Fruit fly (Drosophila melanogaster) whole organism, embryonic: ENCODE data around the gene Nthl1.

Experiments used
- B-H2 ChIP-seq: fragments of 200-800 bp; sonication (Bioruptor generic); optimal IDR thresholded peaks from 2 replicates; lab custom pipeline; 2018; ENCODE audit warnings: missing biosample characterization, mild to moderate bottlenecking, missing genetic modification characterization
- CG10209 ChIP-seq: fragments of 200-800 bp; sonication (Bioruptor generic); optimal IDR thresholded peaks from 3 replicates; lab custom pipeline; 2017; ENCODE audit warnings: missing biosample characterization, mild to moderate bottlenecking, missing genetic modification characterization, missing genetic modification reagents
- CG11247 ChIP-seq: fragments of 200-800 bp; sonication (Bioruptor generic); IDR thresholded peaks from 2 replicates; pipeline ENCODE4 v1.3.6; 2022; ENCODE audit warnings: missing biosample characterization, missing genetic modification characterization
- CG12155 ChIP-seq: fragments of 200-800 bp; sonication (Bioruptor generic); optimal IDR thresholded peaks from 3 replicates; lab custom pipeline; 2016; ENCODE audit warnings: missing biosample characterization, missing genetic modification characterization
- CG12391 ChIP-seq: fragments of 200-800 bp; sonication (Bioruptor generic); optimal IDR thresholded peaks from 3 replicates; lab custom pipeline; 2018; ENCODE audit warnings: missing biosample characterization, mild to moderate bottlenecking, missing genetic modification characterization, moderate library complexity
- CG12942 ChIP-seq: fragments of 200-800 bp; sonication (Bioruptor generic); optimal IDR thresholded peaks from 3 replicates; lab custom pipeline; 2016; ENCODE audit warnings: missing biosample characterization, missing genetic modification characterization
- CG17802 ChIP-seq: fragments of 200-800 bp; sonication (Bioruptor generic); optimal IDR thresholded peaks from 2 replicates; lab custom pipeline; 2018; ENCODE audit warnings: missing biosample characterization, mild to moderate bottlenecking, missing genetic modification characterization, moderate library complexity
- CG18619 ChIP-seq: fragments of 200-800 bp; sonication (Bioruptor generic); optimal IDR thresholded peaks from 3 replicates; lab custom pipeline; 2017; ENCODE audit warnings: missing biosample characterization, mild to moderate bottlenecking, missing genetic modification characterization
- CG30431 ChIP-seq: fragments of 200-800 bp; sonication (Bioruptor generic); optimal IDR thresholded peaks from 2 replicates; lab custom pipeline; 2017; ENCODE audit warnings: missing biosample characterization, missing genetic modification characterization
- CG3065 ChIP-seq: fragments of 200-800 bp; sonication (Bioruptor generic); optimal IDR thresholded peaks from 2 replicates; lab custom pipeline; 2016; ENCODE audit warnings: missing biosample characterization, missing genetic modification characterization
- CG34422 ChIP-seq: fragments of 200-800 bp; sonication (Bioruptor generic); IDR thresholded peaks from 3 replicates; pipeline ENCODE4 v1.3.6; 2022; ENCODE audit warnings: missing biosample characterization, missing genetic modification characterization
- CG3838 ChIP-seq: fragments of 200-800 bp; sonication (Bioruptor generic); optimal IDR thresholded peaks from 3 replicates; lab custom pipeline; 2016; ENCODE audit warnings: missing biosample characterization, missing genetic modification characterization
- CG4820 ChIP-seq: fragments of 200-800 bp; sonication (Bioruptor generic); optimal IDR thresholded peaks from 3 replicates; lab custom pipeline; 2016; ENCODE audit warnings: missing biosample characterization, missing genetic modification characterization
- CG4854 ChIP-seq: fragments of 200-800 bp; sonication (Bioruptor generic); optimal IDR thresholded peaks from 2 replicates; lab custom pipeline; 2016; ENCODE audit warnings: missing biosample characterization, missing genetic modification characterization, inconsistent platforms
- CG6813 ChIP-seq: fragments of 200-800 bp; sonication (Bioruptor generic); optimal IDR thresholded peaks from 2 replicates; lab custom pipeline; 2017; ENCODE audit warnings: missing biosample characterization, missing genetic modification characterization, mild to moderate bottlenecking, moderate library complexity, missing genetic modification reagents
- CG7556 ChIP-seq: fragments of 200-800 bp; sonication (Bioruptor generic); optimal IDR thresholded peaks from 2 replicates; lab custom pipeline; 2017; ENCODE audit warnings: missing biosample characterization, mild to moderate bottlenecking, missing genetic modification characterization
- CG7786 ChIP-seq: fragments of 200-800 bp; sonication (Bioruptor generic); optimal IDR thresholded peaks from 2 replicates; lab custom pipeline; 2016; ENCODE audit warnings: missing biosample characterization, missing genetic modification characterization
- CG9437 ChIP-seq: fragments of 200-800 bp; sonication (Bioruptor generic); optimal IDR thresholded peaks from 2 replicates; lab custom pipeline; 2018; ENCODE audit warnings: missing biosample characterization, mild to moderate bottlenecking, missing genetic modification characterization
- CTCF ChIP-seq: fragments of 200-800 bp; sonication (Bioruptor generic); optimal IDR thresholded peaks from 2 replicates; lab custom pipeline; 2017; ENCODE audit warnings: missing biosample characterization, mild to moderate bottlenecking, missing genetic modification characterization, moderate library complexity
- CoRest ChIP-seq: fragments of 200-800 bp; sonication (Bioruptor generic); optimal IDR thresholded peaks from 3 replicates; lab custom pipeline; 2018; ENCODE audit warnings: missing biosample characterization, mild to moderate bottlenecking, missing genetic modification characterization, moderate library complexity
- D ChIP-seq, 2 experiments: fragments of 200-800 bp in 1 of 2; fragments of >200 bp in 1 of 2; sonication (Bioruptor generic) in 1 of 2; optimal IDR thresholded peaks; 2 replicates in 1 of 2; 3 replicates in 1 of 2; lab custom pipeline; 2017; ENCODE audit warnings: mild to moderate bottlenecking in 1 of 2, missing biosample characterization in 1 of 2, missing genetic modification characterization in 1 of 2, missing genetic modification reagents in 1 of 2
- Drgx ChIP-seq: fragments of 200-800 bp; sonication (Bioruptor generic); IDR thresholded peaks from 2 replicates; pipeline ENCODE4 v1.3.6; 2022; ENCODE audit warnings: missing biosample characterization, missing genetic modification characterization
- E2f2 ChIP-seq: fragments of 200-800 bp; sonication (Bioruptor generic); IDR thresholded peaks from 2 replicates; pipeline ENCODE4 v1.3.6; 2022; ENCODE audit warnings: missing biosample characterization, missing genetic modification characterization
- Hsf ChIP-seq: fragments of 200-800 bp; sonication (Bioruptor generic); optimal IDR thresholded peaks from 3 replicates; lab custom pipeline; 2016; ENCODE audit warnings: missing biosample characterization, missing genetic modification characterization
- Max ChIP-seq: fragments of 200-800 bp; sonication (Bioruptor generic); optimal IDR thresholded peaks from 2 replicates; lab custom pipeline; 2016; ENCODE audit warnings: missing biosample characterization, mild to moderate bottlenecking, missing genetic modification characterization
- Xbp1 ChIP-seq: fragments of 200-800 bp; sonication (Bioruptor generic); optimal IDR thresholded peaks from 3 replicates; lab custom pipeline; 2016; ENCODE audit warnings: missing biosample characterization, mild to moderate bottlenecking, missing genetic modification characterization
- Xrp1 ChIP-seq: fragments of 200-800 bp; sonication (Bioruptor generic); IDR thresholded peaks from 2 replicates; pipeline ENCODE4 v1.3.6; 2022; ENCODE audit warnings: missing biosample characterization, missing genetic modification characterization
- YL-1 ChIP-seq: fragments of 200-800 bp; sonication (Bioruptor generic); optimal IDR thresholded peaks from 3 replicates; lab custom pipeline; 2017; ENCODE audit warnings: missing biosample characterization, mild to moderate bottlenecking, missing genetic modification characterization
- caup ChIP-seq: fragments of 200-800 bp; sonication (Bioruptor generic); optimal IDR thresholded peaks from 3 replicates; lab custom pipeline; 2017; ENCODE audit warnings: missing biosample characterization, mild to moderate bottlenecking, missing genetic modification characterization, moderate library complexity; ENCODE audit not compliant: severe bottlenecking
- chinmo ChIP-seq: fragments of 200-800 bp; sonication (Bioruptor generic); IDR thresholded peaks from 4 replicates; pipeline ENCODE4 v1.3.6; 2022; ENCODE audit warnings: missing biosample characterization, missing genetic modification characterization; ENCODE audit not compliant: partially characterized antibody
- corto ChIP-seq: fragments of 200-800 bp; sonication (Bioruptor generic); optimal IDR thresholded peaks from 2 replicates; lab custom pipeline; 2016; ENCODE audit warnings: missing biosample characterization, mild to moderate bottlenecking, missing genetic modification characterization, moderate library complexity
- dysf ChIP-seq: fragments of 200-800 bp; sonication (Bioruptor generic); IDR thresholded peaks from 3 replicates; pipeline ENCODE4 v1.3.6; 2022; ENCODE audit warnings: missing biosample characterization, missing genetic modification characterization
- grn ChIP-seq: fragments of 200-800 bp; sonication (Bioruptor generic); optimal IDR thresholded peaks from 3 replicates; lab custom pipeline; 2017; ENCODE audit warnings: missing biosample characterization, missing genetic modification characterization
- lab ChIP-seq: fragments of 200-800 bp; sonication (Bioruptor generic); optimal IDR thresholded peaks from 3 replicates; lab custom pipeline; 2017; ENCODE audit warnings: missing biosample characterization, missing genetic modification characterization, mild to moderate bottlenecking, moderate library complexity, missing genetic modification reagents
- mam ChIP-seq: fragments of 200-800 bp; sonication (Bioruptor generic); optimal IDR thresholded peaks from 3 replicates; lab custom pipeline; 2016; ENCODE audit warnings: missing biosample characterization, missing genetic modification characterization
- oc ChIP-seq: fragments of 200-800 bp; sonication (Bioruptor generic); optimal IDR thresholded peaks from 2 replicates; lab custom pipeline; 2018; ENCODE audit warnings: missing biosample characterization, mild to moderate bottlenecking, missing genetic modification characterization, moderate library complexity
- p53 ChIP-seq: fragments of 200-800 bp; sonication (Bioruptor generic); optimal IDR thresholded peaks from 2 replicates; lab custom pipeline; 2016; ENCODE audit warnings: missing biosample characterization, missing genetic modification characterization
- prd ChIP-seq, 3 experiments: fragments of >200 bp in 2 of 3; fragments of 200-800 bp in 1 of 3; sonication (Bioruptor generic) in 1 of 3; optimal IDR thresholded peaks in 2 of 3; IDR thresholded peaks in 1 of 3; 2 replicates in 2 of 3; 3 replicates in 1 of 3; pipeline versions ENCODE4 v1.3.6 to Lab custom; 2017 to 2022; ENCODE audit warnings: missing biosample characterization in 1 of 3, missing genetic modification characterization in 1 of 3
- sens-2 ChIP-seq: fragments of 200-800 bp; sonication (Bioruptor generic); IDR thresholded peaks from 2 replicates; pipeline ENCODE4 v1.3.6; 2022; ENCODE audit warnings: missing biosample characterization, missing genetic modification characterization
- sisA ChIP-seq: fragments of 200-800 bp; sonication (Bioruptor generic); IDR thresholded peaks from 2 replicates; pipeline ENCODE4 v1.3.6; 2022; ENCODE audit warnings: missing biosample characterization, missing genetic modification characterization
- slbo ChIP-seq: fragments of 200-800 bp; sonication (Bioruptor generic); IDR thresholded peaks from 2 replicates; pipeline ENCODE4 v1.3.6; 2022; ENCODE audit warnings: missing biosample characterization, missing genetic modification characterization
- so ChIP-seq: fragments of 200-800 bp; sonication (Bioruptor generic); IDR thresholded peaks from 3 replicates; pipeline ENCODE4 v1.3.6; 2022; ENCODE audit warnings: missing biosample characterization, missing genetic modification characterization
- tap ChIP-seq: fragments of 200-800 bp; optimal IDR thresholded peaks from 3 replicates; lab custom pipeline; 2019; ENCODE audit warnings: missing biosample characterization, mild to moderate bottlenecking, missing genetic modification characterization, moderate library complexity
- tll ChIP-seq, 2 experiments: fragments of 200-800 bp in 1 of 2; fragments of >200 bp in 1 of 2; sonication (Bioruptor generic) in 1 of 2; optimal IDR thresholded peaks; 2 replicates each; lab custom pipeline; 2017 to 2019; ENCODE audit warnings: missing biosample characterization in 2 of 2, missing genetic modification characterization in 2 of 2, mild to moderate bottlenecking in 1 of 2, moderate library complexity in 1 of 2
- tup ChIP-seq: fragments of 200-800 bp; sonication (Bioruptor generic); optimal IDR thresholded peaks from 2 replicates; lab custom pipeline; 2016; ENCODE audit warnings: missing biosample characterization, mild to moderate bottlenecking, missing genetic modification characterization, moderate library complexity
- z ChIP-seq: fragments of 200-800 bp; sonication (Bioruptor generic); IDR thresholded peaks from 3 replicates; pipeline ENCODE4 v1.3.6; 2022; ENCODE audit warnings: missing biosample characterization, missing genetic modification characterization
- zen ChIP-seq: fragments of 200-800 bp; sonication (Bioruptor generic); optimal IDR thresholded peaks from 3 replicates; lab custom pipeline; 2018; ENCODE audit warnings: missing biosample characterization, mild to moderate bottlenecking, missing genetic modification characterization, moderate library complexity

Gene Nthl1

DNA sequence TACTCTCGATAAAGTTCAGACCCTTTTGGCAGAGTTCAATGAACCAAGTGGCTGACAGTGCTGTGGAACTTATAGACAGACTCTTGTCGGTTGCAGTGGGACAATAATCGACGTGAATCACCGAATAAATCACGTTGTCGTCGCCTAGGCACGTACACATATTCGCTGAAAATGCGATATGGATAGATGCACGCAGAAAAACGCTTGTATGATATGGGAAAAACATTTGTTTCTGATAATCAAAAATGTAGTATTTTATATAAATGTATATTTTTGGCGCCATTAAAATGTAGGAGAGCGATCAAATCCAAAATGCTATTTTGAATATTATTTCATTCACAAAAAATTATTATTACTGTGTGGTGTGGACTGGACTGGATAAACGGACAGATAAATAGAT is 12.4 kb downstream of the Nthl1 start (continued):
- TF ChIP-seq sens-2 (GFP tag; lab: Robert Waterston, UW) (no peak), oc (tag; lab: Kevin White, UChicago) (peak; percentile 47), CG3065 (GFP tag; lab: Kevin White, UChicago) (no peak), CG18619 (GFP tag; lab: Kevin White, UChicago) (peak; percentile 25), caup (GFP tag; lab: Kevin White, UChicago) (peak; percentile 12), Xrp1 (GFP tag; lab: Robert Waterston, UW) (peak; percentile 50; the same call in 1 of the 2 replicates), CG17802 (tag; lab: Kevin White, UChicago) (no peak), Hsf (GFP tag; lab: Kevin White, UChicago) (peak; percentile 8), Drgx (GFP tag; lab: Robert Waterston, UW) (peak; percentile 85), CG4820 (GFP tag; lab: Kevin White, UChicago) (peak; percentile 8), E2f2 (GFP tag; lab: Robert Waterston, UW) (peak; percentile 27; the same call in 1 of the 2 replicates), CG7556 (peak; percentile 35), CG12155 (peak; percentile 30), sisA (GFP tag; lab: Robert Waterston, UW) (peak; percentile 29; the same call in 1 of the 2 replicates), tap (tag; lab: Kevin White, UChicago) (peak; percentile 21), Xbp1 (GFP tag; lab: Kevin White, UChicago) (peak; percentile 53), CG30431 (no peak), CTCF (no peak), dysf (GFP tag; lab: Robert Waterston, UW) (peak; percentile 59; the same call in 2 of the 3 replicates), B-H2 (GFP tag; lab: Kevin White, UChicago) (no peak), CG12391 (tag; lab: Kevin White, UChicago) (peak; percentile 50), slbo (GFP tag; lab: Robert Waterston, UW) (peak; percentile 31; the same call in 1 of the 2 replicates), CG10209 (GFP tag; lab: Kevin White, UChicago) (peak; percentile 29), so (GFP tag; lab: Robert Waterston, UW) (peak; percentile 67; the same call in 2 of the 3 replicates), CoRest (tag; lab: Kevin White, UChicago) (peak; percentile 17), CG9437 (GFP tag; lab: Kevin White, UChicago) (no peak), Max (GFP tag; lab: Kevin White, UChicago) (no peak), CG7786 (no peak), zen (no peak)

dm6 chr2L:20913528-20913927 is 14.1 kb downstream of the Nthl1 start:
- TF ChIP-seq CG12155 = no peak
- TF ChIP-seq CG3838 = no peak
- no peak for TF ChIP-seq CG12942 (GFP tag; lab: Kevin White, UChicago)
- no peak for TF ChIP-seq mam (GFP tag; lab: Kevin White, UChicago)
- TF ChIP-seq CG6813 (GFP tag; lab: Kevin White, UChicago) = no peak
- TF ChIP-seq CG7786 = no peak
- no peak for TF ChIP-seq D (optimal IDR thresholded peaks at IDR 0.05; lab: Kevin White, UChicago)
- TF ChIP-seq D (GFP tag; optimal IDR thresholded peaks at IDR 0.05; lab: Kevin White, UChicago) = no peak
- TF ChIP-seq z (GFP tag; lab: Robert Waterston, UW) = no peak
- TF ChIP-seq grn (GFP tag; lab: Kevin White, UChicago) = no peak
- TF ChIP-seq prd (optimal IDR thresholded peaks at IDR 0.05; lab: Kevin White, UChicago) = no peak
- no peak for TF ChIP-seq prd (GFP tag; IDR thresholded peaks at IDR 0.05; lab: Robert Waterston, UW)
- TF ChIP-seq tup (GFP tag; lab: Kevin White, UChicago) = no peak
- no peak for TF ChIP-seq lab
- TF ChIP-seq tll (GFP tag; optimal IDR thresholded peaks at IDR 0.05; lab: Kevin White, UChicago) = no peak
- TF ChIP-seq p53 (GFP tag; lab: Kevin White, UChicago) = no peak
- no peak for TF ChIP-seq CG4854 (GFP tag; lab: Kevin White, UChicago)
- TF ChIP-seq CG34422 (GFP tag; lab: Robert Waterston, UW) = no peak
- TF ChIP-seq chinmo = no peak
- TF ChIP-seq YL-1 = no peak
- no peak for TF ChIP-seq corto (GFP tag; lab: Kevin White, UChicago)
- TF ChIP-seq CG11247 = no peak
